Worm (Caenorhabditis elegans) whole organism, early embryonic: ENCODE measurements around the gene gly-11.

Experiments
- B0310.2 ChIP-seq: sonication (generic microtip); optimal IDR thresholded peaks from 2 replicates; lab custom pipeline; 2016; ENCODE audit warnings: mild to moderate bottlenecking, missing genetic modification characterization, missing compliant biosample characterization
- F13C5.2 ChIP-seq: sonication (generic microtip); optimal IDR thresholded peaks from 2 replicates; lab custom pipeline; 2017; ENCODE audit warnings: mild to moderate bottlenecking, missing genetic modification characterization, inconsistent platforms, missing compliant biosample characterization
- aly-1 ChIP-seq: sonication (generic microtip); optimal IDR thresholded peaks from 2 replicates; lab custom pipeline; 2016; ENCODE audit warnings: missing genetic modification characterization, missing compliant biosample characterization
- ama-1 ChIP-seq: fragments of 150-350 bp; optimal IDR thresholded peaks from 2 replicates; lab custom pipeline; 2014
- ceh-13 ChIP-seq: fragments of 200-800 bp; sonication (Bioruptor generic); optimal IDR thresholded peaks from 2 replicates; lab custom pipeline; 2018; ENCODE audit warnings: mild to moderate bottlenecking, missing genetic modification characterization, missing compliant biosample characterization
- ceh-36 ChIP-seq: sonication (generic microtip); optimal IDR thresholded peaks from 2 replicates; lab custom pipeline; 2016; ENCODE audit warnings: missing genetic modification characterization, inconsistent platforms, missing compliant biosample characterization
- ets-7 ChIP-seq: sonication (generic microtip); optimal IDR thresholded peaks from 2 replicates; lab custom pipeline; 2016; ENCODE audit warnings: missing genotype, missing genetic modification characterization, missing compliant biosample characterization
- flt-1 ChIP-seq: fragments of 200-800 bp; sonication (Bioruptor generic); IDR thresholded peaks from 2 replicates; pipeline ENCODE4 v1.3.6; 2022; ENCODE audit warnings: missing genetic modification characterization, missing compliant biosample characterization
- hmbx-1 ChIP-seq: sonication (generic microtip); optimal IDR thresholded peaks from 2 replicates; lab custom pipeline; 2016; ENCODE audit warnings: mild to moderate bottlenecking, missing genetic modification characterization, missing compliant biosample characterization
- hmg-4 ChIP-seq: fragments of 200-800 bp; sonication (Bioruptor generic); optimal IDR thresholded peaks from 2 replicates; lab custom pipeline; 2018; ENCODE audit warnings: mild to moderate bottlenecking, missing genetic modification characterization, missing compliant biosample characterization
- hnd-1 ChIP-seq: sonication (generic microtip); optimal IDR thresholded peaks from 2 replicates; lab custom pipeline; 2016; ENCODE audit warnings: missing genetic modification characterization, missing compliant biosample characterization
- pes-1 ChIP-seq: fragments of 200-800 bp; sonication (Bioruptor generic); IDR thresholded peaks from 2 replicates; pipeline ENCODE4 v1.3.6; 2022; ENCODE audit warnings: missing genetic modification reagents, missing genetic modification characterization, missing compliant biosample characterization
- scrt-1 ChIP-seq: fragments of 200-800 bp; sonication (Bioruptor generic); IDR thresholded peaks from 2 replicates; pipeline ENCODE4 v1.3.6; 2022; ENCODE audit warnings: missing genetic modification characterization, missing compliant biosample characterization
- sea-1 ChIP-seq: fragments of 200-800 bp; sonication (Bioruptor generic); conservative IDR thresholded peaks from 2 replicates; pipeline ENCODE4 v1.3.6; 2022; ENCODE audit warnings: missing genetic modification characterization, missing compliant biosample characterization
- tbx-11 ChIP-seq: fragments of 200-800 bp; sonication (Bioruptor generic); IDR thresholded peaks from 2 replicates; pipeline ENCODE4 v1.3.6; 2022; ENCODE audit warnings: missing genetic modification characterization, missing compliant biosample characterization
- tbx-37 ChIP-seq: fragments of 200-800 bp; sonication (Bioruptor generic); conservative IDR thresholded peaks from 2 replicates; pipeline ENCODE4 v1.3.6; 2022; ENCODE audit warnings: missing genetic modification reagents, missing genetic modification characterization, missing compliant biosample characterization
- tra-4 ChIP-seq: sonication (generic microtip); optimal IDR thresholded peaks from 2 replicates; lab custom pipeline; 2017; ENCODE audit warnings: missing genetic modification characterization, missing compliant biosample characterization

The gly-11 gene

ce11 chrIII:12139471-12139870 lies 37.6 kb downstream of the gly-11 start:
- TF ChIP-seq aly-1 (tag; lab: Kevin White, UChicago) (peak; percentile 15), hmg-4 (GFP tag; lab: Kevin White, UChicago) (peak; percentile 35), ceh-36 (tag; lab: Kevin White, UChicago) (peak; percentile 23), ets-7 (no peak), tbx-11 (GFP tag; lab: Robert Waterston, UW) (no peak), F13C5.2 (tag; lab: Kevin White, UChicago) (peak; percentile 24), tbx-37 (GFP tag; lab: Robert Waterston, UW) (peak; percentile 29)

- TF ChIP-seq F13C5.2 (tag; lab: Kevin White, UChicago) = no peak
- TF ChIP-seq ets-7 = no peak
- TF ChIP-seq ama-1 (lab: Kevin White, UChicago) = no peak
- no peak for TF ChIP-seq aly-1 (tag; lab: Kevin White, UChicago)
- TF ChIP-seq hmg-4 (GFP tag; lab: Kevin White, UChicago) = no peak
- TF ChIP-seq tbx-11 (GFP tag; lab: Robert Waterston, UW) = no peak
- no peak for TF ChIP-seq ceh-36 (tag; lab: Kevin White, UChicago)
- no peak for TF ChIP-seq scrt-1 (GFP tag; lab: Robert Waterston, UW)
- TF ChIP-seq tbx-37 (GFP tag; lab: Robert Waterston, UW) = no peak
- no peak for TF ChIP-seq ceh-13
- TF ChIP-seq sea-1 = no peak
- no peak for TF ChIP-seq tra-4
- TF ChIP-seq B0310.2 (tag; lab: Kevin White, UChicago) = no peak
Measured at ce11 chrIII:12138235-12138634, 38.8 kb downstream of the gly-11 start.

- TF ChIP-seq scrt-1 (GFP tag; lab: Robert Waterston, UW) = no peak
- TF ChIP-seq B0310.2 (tag; lab: Kevin White, UChicago) = peak; percentile 11
- TF ChIP-seq ceh-13 = no peak
Measured at ce11 chrIII:12137515-12137914, 39.5 kb downstream of the gly-11 start.

- TF ChIP-seq aly-1 (tag; lab: Kevin White, UChicago) (no peak), tbx-37 (GFP tag; lab: Robert Waterston, UW) (no peak), B0310.2 (tag; lab: Kevin White, UChicago) (no peak), F13C5.2 (tag; lab: Kevin White, UChicago) (no peak), ama-1 (lab: Kevin White, UChicago) (no peak), pes-1 (GFP tag; lab: Robert Waterston, UW) (no peak), scrt-1 (GFP tag; lab: Robert Waterston, UW) (no peak), hmg-4 (GFP tag; lab: Kevin White, UChicago) (no peak), hnd-1 (tag; lab: Kevin White, UChicago) (no peak), ceh-36 (tag; lab: Kevin White, UChicago) (no peak), sea-1 (no peak), tbx-11 (GFP tag; lab: Robert Waterston, UW) (no peak), hmbx-1 (tag; lab: Kevin White, UChicago) (no peak), ets-7 (no peak), flt-1 (GFP tag; lab: Robert Waterston, UW) (no peak), ceh-13 (no peak), tra-4 (no peak)
Measured at ce11 chrIII:12137095-12137494, 40.0 kb downstream of the gly-11 start.

ce11 chrIII:12135580-12135979 lies 41.5 kb downstream of the gly-11 start:
- TF ChIP-seq pes-1 (GFP tag; lab: Robert Waterston, UW) = no peak
- no peak for TF ChIP-seq hmg-4 (GFP tag; lab: Kevin White, UChicago)
- no peak for TF ChIP-seq ama-1 (lab: Kevin White, UChicago)
- TF ChIP-seq B0310.2 (tag; lab: Kevin White, UChicago) = no peak
- no peak for TF ChIP-seq F13C5.2 (tag; lab: Kevin White, UChicago)
- no peak for TF ChIP-seq hmbx-1 (tag; lab: Kevin White, UChicago)
- TF ChIP-seq tbx-11 (GFP tag; lab: Robert Waterston, UW) = no peak
- no peak for TF ChIP-seq aly-1 (tag; lab: Kevin White, UChicago)
- TF ChIP-seq tbx-37 (GFP tag; lab: Robert Waterston, UW) = no peak
- no peak for TF ChIP-seq ets-7
- no peak for TF ChIP-seq sea-1
- no peak for TF ChIP-seq hnd-1 (tag; lab: Kevin White, UChicago)
- no peak for TF ChIP-seq tra-4
- TF ChIP-seq ceh-36 (tag; lab: Kevin White, UChicago) = no peak
- TF ChIP-seq flt-1 (GFP tag; lab: Robert Waterston, UW) = no peak
- TF ChIP-seq scrt-1 (GFP tag; lab: Robert Waterston, UW) = no peak
- no peak for TF ChIP-seq ceh-13

- TF ChIP-seq sea-1 = no peak
- no peak for TF ChIP-seq flt-1 (GFP tag; lab: Robert Waterston, UW)
Measured at ce11 chrIII:12133121-12133520, 43.9 kb downstream of the gly-11 start.

- TF ChIP-seq hnd-1 (tag; lab: Kevin White, UChicago) (no peak), tbx-37 (GFP tag; lab: Robert Waterston, UW) (no peak), pes-1 (GFP tag; lab: Robert Waterston, UW) (no peak), ceh-36 (tag; lab: Kevin White, UChicago) (peak; percentile 96)
Measured at ce11 chrIII:12131751-12132150, 45.3 kb downstream of the gly-11 start.

ce11 chrIII:12130769-12131168 lies 46.3 kb downstream of the gly-11 start:
- TF ChIP-seq B0310.2 (tag; lab: Kevin White, UChicago) (no peak), ceh-13 (no peak), tbx-37 (GFP tag; lab: Robert Waterston, UW) (no peak), ceh-36 (tag; lab: Kevin White, UChicago) (no peak), hmbx-1 (tag; lab: Kevin White, UChicago) (no peak), aly-1 (tag; lab: Kevin White, UChicago) (no peak), ets-7 (no peak), tra-4 (no peak), flt-1 (GFP tag; lab: Robert Waterston, UW) (no peak), sea-1 (no peak), pes-1 (GFP tag; lab: Robert Waterston, UW) (no peak), hnd-1 (tag; lab: Kevin White, UChicago) (no peak), ama-1 (lab: Kevin White, UChicago) (no peak), tbx-11 (GFP tag; lab: Robert Waterston, UW) (no peak)
